Fruit fly (Drosophila melanogaster): Measurements from ENCODE around the gene chrb.

Gene chrb

dm6 chr3L:11466985-11467384 lies 20.4 kb upstream of the chrb start:
- TF ChIP-seq CG8478 (optimal IDR thresholded peaks at IDR 0.05) (no peak), CTCF (optimal IDR thresholded peaks at IDR 0.05) (no peak)

DNA sequence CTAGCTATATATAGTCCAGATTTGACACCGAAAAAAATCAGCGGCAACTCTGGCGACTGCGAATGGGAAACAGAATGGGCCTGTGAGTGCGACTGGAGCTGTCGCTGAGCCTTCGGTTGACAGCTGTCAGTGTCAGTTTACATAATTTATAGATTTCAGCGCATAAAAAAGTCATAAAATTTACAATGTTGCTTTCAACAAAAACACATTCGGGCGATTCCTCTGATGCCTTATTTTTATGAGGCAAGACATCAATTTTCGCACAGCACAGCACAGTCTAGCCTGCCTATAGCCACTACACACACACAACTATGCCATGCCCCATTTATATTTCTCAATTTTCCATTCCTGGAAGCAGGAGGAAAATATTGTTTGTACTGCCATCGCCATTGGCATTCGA lies 15.0 kb upstream of the chrb start:
- no peak for TF ChIP-seq CG8478 (optimal IDR thresholded peaks at IDR 0.05)

dm6 chr3L:11472991-11473390 lies 14.4 kb upstream of the chrb start, which contains the start of gene Vha16-3:
Vha16-3 (plus strand) TSS chr3L:11473291.
- no peak for TF ChIP-seq CTCF (optimal IDR thresholded peaks at IDR 0.05)
- no peak for TF ChIP-seq CG8478 (optimal IDR thresholded peaks at IDR 0.05)

- TF ChIP-seq CTCF (optimal IDR thresholded peaks at IDR 0.05) (no peak), CG8478 (optimal IDR thresholded peaks at IDR 0.05) (no peak)
These were observed 12.7 kb upstream of the chrb start, which contains the start of gene Vha16-2 for dm6 chr3L:11474658-11475057. Vha16-2 (plus strand) TSS chr3L:11474958.

- TF ChIP-seq CG8478 (optimal IDR thresholded peaks at IDR 0.05) = no peak
- TF ChIP-seq CTCF (optimal IDR thresholded peaks at IDR 0.05) = no peak
These were observed 7.0 kb upstream of the chrb start for dm6 chr3L:11480304-11480703.

DNA sequence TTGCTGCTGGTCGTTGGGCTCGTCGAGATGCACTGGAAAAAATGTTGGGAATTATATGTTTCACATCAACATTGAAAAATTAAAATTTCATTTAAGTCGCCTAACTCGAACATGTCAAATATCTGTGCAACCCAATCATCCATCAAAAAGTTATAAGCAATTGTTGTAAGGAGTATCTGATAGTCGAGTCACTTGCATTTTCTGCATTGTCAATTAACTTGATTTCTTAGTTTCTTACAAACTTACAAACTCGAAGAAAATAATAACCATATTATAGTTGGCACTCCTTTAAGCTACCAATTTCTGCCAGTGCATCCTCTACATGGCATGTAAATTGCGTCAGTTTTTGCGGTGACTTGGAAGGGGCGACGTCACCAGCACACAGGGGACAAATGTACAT lies 4.2 kb upstream of the chrb start:
- TF ChIP-seq CTCF (optimal IDR thresholded peaks at IDR 0.05) (no peak), CG8478 (optimal IDR thresholded peaks at IDR 0.05) (no peak)

- TF ChIP-seq CTCF (optimal IDR thresholded peaks at IDR 0.05) (no peak), CG8478 (optimal IDR thresholded peaks at IDR 0.05) (no peak)
These were observed 2.9 kb upstream of the chrb start for dm6 chr3L:11484483-11484882.

- TF ChIP-seq CG8478 (optimal IDR thresholded peaks at IDR 0.05) (no peak), CTCF (optimal IDR thresholded peaks at IDR 0.05) (no peak)
These were observed 1.3 kb upstream of the chrb start for dm6 chr3L:11485956-11486609.

dm6 chr3L:11488264-11488663 lies 914 bp downstream of the chrb start:
- TF ChIP-seq CG8478 (optimal IDR thresholded peaks at IDR 0.05) (no peak), CTCF (optimal IDR thresholded peaks at IDR 0.05) (no peak)

DNA sequence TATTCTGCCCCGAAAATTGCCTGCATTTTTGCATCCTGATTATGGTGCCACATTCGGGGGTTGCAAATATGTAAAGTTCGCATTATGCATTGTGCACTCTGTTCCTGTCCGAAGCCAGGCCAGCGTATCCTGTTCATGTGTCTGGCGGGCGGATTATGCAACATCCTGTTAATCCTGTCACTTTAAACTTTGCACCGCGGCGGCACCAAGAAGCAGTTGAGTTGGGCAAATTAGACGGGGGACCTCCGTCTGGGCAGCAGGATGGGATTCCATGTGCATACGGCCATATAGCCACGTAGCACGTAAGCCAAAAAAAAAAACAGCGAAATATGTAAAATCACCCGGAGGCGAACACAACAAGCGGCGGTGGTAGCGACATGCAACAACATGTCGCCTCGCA lies 2.1 kb downstream of the chrb start:
- no peak for TF ChIP-seq CTCF (optimal IDR thresholded peaks at IDR 0.05)
- TF ChIP-seq CG8478 (optimal IDR thresholded peaks at IDR 0.05) = no peak

DNA sequence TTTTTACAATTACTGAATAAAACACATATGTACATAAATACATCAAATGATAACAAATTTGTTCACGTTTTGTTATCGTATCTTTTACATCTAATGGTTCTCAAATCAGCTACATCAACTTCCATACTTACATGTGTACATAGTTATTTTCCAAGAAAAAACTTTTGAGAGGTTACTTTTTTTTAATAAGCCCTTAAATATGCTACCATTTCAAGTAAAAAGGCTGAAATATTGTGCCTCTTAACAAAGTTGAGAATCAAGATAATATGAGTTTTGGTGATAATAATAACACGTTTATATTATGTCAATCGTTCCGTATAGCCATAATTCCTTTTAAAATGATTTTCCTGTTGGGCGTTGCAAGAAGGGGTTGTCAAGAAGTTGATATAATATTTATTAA lies 3.2 kb downstream of the chrb start:
- TF ChIP-seq CG8478 (optimal IDR thresholded peaks at IDR 0.05) (no peak), CTCF (optimal IDR thresholded peaks at IDR 0.05) (no peak)

dm6 chr3L:11491222-11491873 lies 4.0 kb downstream of the chrb start:
- no peak for TF ChIP-seq CG8478 (optimal IDR thresholded peaks at IDR 0.05)

DNA sequence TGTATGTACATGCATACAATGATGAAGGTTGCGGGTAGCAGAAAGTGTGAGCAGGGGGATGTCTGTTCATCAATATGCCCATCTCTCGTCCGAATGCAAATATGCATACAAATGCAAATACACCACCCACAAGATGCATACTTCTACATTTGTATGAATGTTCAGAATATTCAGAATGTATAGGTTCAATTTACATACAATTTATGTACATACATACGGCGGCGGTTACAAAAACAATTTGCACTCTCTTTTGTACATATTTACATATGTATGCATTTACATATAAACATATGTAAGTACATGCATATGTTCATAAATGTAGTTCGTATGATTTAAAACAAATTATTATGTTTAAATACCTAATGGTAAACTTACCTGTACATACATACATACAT lies 4.5 kb downstream of the chrb start:
- TF ChIP-seq CTCF (optimal IDR thresholded peaks at IDR 0.05) (no peak), CG8478 (optimal IDR thresholded peaks at IDR 0.05) (no peak)

DNA sequence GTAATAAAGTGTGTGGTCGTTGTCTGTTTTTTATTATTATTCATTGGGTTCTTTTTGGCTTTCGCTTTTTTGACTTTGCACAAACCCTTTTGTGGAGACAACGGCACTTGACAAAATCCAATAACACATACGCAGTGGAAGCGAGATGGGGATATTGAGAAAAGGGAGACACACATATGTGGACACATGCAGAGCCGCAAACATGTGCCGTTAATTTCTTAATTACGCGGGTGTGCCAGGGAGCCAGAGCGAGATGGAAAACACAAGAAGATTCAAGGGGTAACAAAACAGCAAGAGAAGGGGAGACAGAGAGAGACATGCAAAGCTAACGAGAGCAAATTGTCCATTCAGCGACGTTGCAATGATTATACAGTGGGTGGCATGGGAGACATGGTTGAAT lies 5.1 kb downstream of the chrb start:
- TF ChIP-seq CTCF (optimal IDR thresholded peaks at IDR 0.05) (no peak), CG8478 (optimal IDR thresholded peaks at IDR 0.05) (no peak)

DNA sequence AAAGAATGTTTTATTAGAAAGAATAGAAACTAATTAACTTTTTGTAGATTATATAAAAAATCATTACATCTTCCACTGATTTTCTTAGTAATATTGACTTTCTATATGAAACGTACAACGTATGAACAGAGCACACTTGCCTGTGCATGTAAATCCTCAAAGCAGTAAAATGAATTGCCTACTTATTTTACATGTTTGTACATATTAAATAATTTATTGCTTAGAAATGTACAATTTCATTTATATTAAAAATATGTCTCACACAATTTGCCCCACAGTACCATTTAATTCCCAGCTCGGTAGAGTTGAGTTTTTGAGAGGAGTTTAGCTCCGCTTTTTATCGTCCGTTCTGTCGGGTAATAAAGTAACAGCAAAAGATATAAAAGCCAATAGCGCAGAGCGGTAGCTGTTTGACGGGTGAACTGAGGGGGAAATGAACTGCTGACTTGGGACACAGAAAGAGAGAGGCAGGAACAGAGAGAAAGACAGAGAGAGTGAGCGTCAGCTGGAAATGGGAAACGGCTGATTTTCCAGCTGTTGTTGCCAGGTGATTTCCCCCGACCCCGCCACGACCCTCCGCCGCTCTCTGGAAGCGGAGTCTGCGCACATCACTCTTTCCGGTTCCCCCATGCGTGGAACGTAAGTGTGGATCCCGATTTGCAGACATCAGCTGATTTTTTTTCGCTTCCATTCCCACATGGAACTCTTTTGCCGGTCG lies 5.9 kb downstream of the chrb start:
- TF ChIP-seq CTCF (optimal IDR thresholded peaks at IDR 0.05) (no peak), CG8478 (optimal IDR thresholded peaks at IDR 0.05) (no peak)

- no peak for TF ChIP-seq CTCF (optimal IDR thresholded peaks at IDR 0.05)
- no peak for TF ChIP-seq CG8478 (optimal IDR thresholded peaks at IDR 0.05)
These were observed 21.0 kb downstream of the chrb start, which contains the start of gene CG33500 for dm6 chr3L:11508337-11508736. CG33500 (plus strand) TSS chr3L:11508637.
